Worm (Caenorhabditis elegans): Measurements from ENCODE around the gene R08D7.4.

DNA sequence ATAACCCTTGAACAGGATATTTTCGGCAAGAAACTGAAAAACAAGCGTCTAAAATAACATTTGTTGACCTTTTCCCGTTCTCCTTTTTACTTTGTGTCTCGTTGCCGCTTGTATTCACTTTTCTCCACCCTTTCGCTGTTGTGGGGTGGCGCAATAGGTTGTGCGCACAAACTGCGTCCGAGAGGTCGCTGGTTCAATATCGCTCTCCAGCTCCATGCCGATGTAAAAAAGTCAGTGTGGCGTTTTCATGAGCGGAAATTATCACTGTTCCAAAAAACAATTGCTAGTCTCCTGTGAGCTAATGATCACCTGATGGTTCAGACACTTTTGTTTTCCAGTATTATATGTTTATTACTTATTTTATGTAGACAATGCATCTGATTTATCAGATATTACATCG, 34.1 kb upstream of the R08D7.4 start:
- TF ChIP-seq mxl-3 (GFP tag; optimal IDR thresholded peaks at IDR 0.05) (peak; percentile 75), T20F7.1 (GFP tag; optimal IDR thresholded peaks at IDR 0.05) (peak; percentile 77)
